Fruit fly (Drosophila melanogaster) whole organism, embryonic: ENCODE measurements around the gene MRG15.

Experiments
- BEAF-32 ChIP-seq: fragments of 200-800 bp; sonication (Bioruptor generic); optimal IDR thresholded peaks from 3 replicates; lab custom pipeline; 2017; ENCODE audit warnings: missing biosample characterization, missing genetic modification characterization, mild to moderate bottlenecking, moderate library complexity, missing genetic modification reagents
- CG10267 ChIP-seq: fragments of 200-800 bp; sonication (Bioruptor generic); optimal IDR thresholded peaks from 2 replicates; lab custom pipeline; 2018; ENCODE audit warnings: missing biosample characterization, mild to moderate bottlenecking, missing genetic modification characterization, moderate library complexity
- CG10462 ChIP-seq: fragments of 200-800 bp; sonication (Bioruptor generic); optimal IDR thresholded peaks from 2 replicates; lab custom pipeline; 2016; ENCODE audit warnings: missing biosample characterization, missing genetic modification characterization
- CG11504 ChIP-seq: fragments of 200-800 bp; sonication (Bioruptor generic); optimal IDR thresholded peaks from 3 replicates; lab custom pipeline; 2019; ENCODE audit warnings: missing biosample characterization, mild to moderate bottlenecking, missing genetic modification characterization, moderate library complexity
- CG12391 ChIP-seq: fragments of 200-800 bp; sonication (Bioruptor generic); optimal IDR thresholded peaks from 3 replicates; lab custom pipeline; 2018; ENCODE audit warnings: missing biosample characterization, mild to moderate bottlenecking, missing genetic modification characterization, moderate library complexity
- CG12769 ChIP-seq: fragments of 200-800 bp; sonication (Bioruptor generic); optimal IDR thresholded peaks from 2 replicates; lab custom pipeline; 2019; ENCODE audit warnings: missing biosample characterization, mild to moderate bottlenecking, missing genetic modification characterization, moderate library complexity
- CG14860 ChIP-seq: fragments of 200-800 bp; sonication (Bioruptor generic); IDR thresholded peaks from 3 replicates; pipeline ENCODE4 v1.3.6; 2022; ENCODE audit warnings: missing biosample characterization, missing genetic modification characterization; ENCODE audit not compliant: partially characterized antibody
- CG15514 ChIP-seq: fragments of 200-800 bp; sonication (Bioruptor generic); optimal IDR thresholded peaks from 3 replicates; lab custom pipeline; 2017; ENCODE audit warnings: missing biosample characterization, missing genetic modification characterization, mild to moderate bottlenecking, moderate library complexity, missing genetic modification reagents
- CG2116 ChIP-seq: fragments of 200-800 bp; sonication (Bioruptor generic); optimal IDR thresholded peaks from 3 replicates; lab custom pipeline; 2018; ENCODE audit warnings: missing biosample characterization, mild to moderate bottlenecking, missing genetic modification characterization
- CG2712 ChIP-seq: fragments of 200-800 bp; optimal IDR thresholded peaks from 3 replicates; lab custom pipeline; 2019; ENCODE audit warnings: missing biosample characterization, mild to moderate bottlenecking, missing genetic modification characterization, moderate library complexity
- CG5180 ChIP-seq: fragments of 200-800 bp; sonication (Bioruptor generic); optimal IDR thresholded peaks from 3 replicates; lab custom pipeline; 2017; ENCODE audit warnings: missing biosample characterization, missing genetic modification characterization, mild to moderate bottlenecking, moderate library complexity, missing genetic modification reagents
- CG6791 ChIP-seq: fragments of 200-800 bp; sonication (Bioruptor generic); IDR thresholded peaks from 3 replicates; pipeline ENCODE4 v1.3.6; 2022; ENCODE audit warnings: missing biosample characterization, missing genetic modification characterization; ENCODE audit not compliant: partially characterized antibody
- CG7271 ChIP-seq: fragments of 200-800 bp; sonication (Bioruptor generic); optimal IDR thresholded peaks from 2 replicates; lab custom pipeline; 2018; ENCODE audit warnings: missing biosample characterization, mild to moderate bottlenecking, missing genetic modification characterization, moderate library complexity
- CG7372 ChIP-seq: fragments of 200-800 bp; sonication (Bioruptor generic); IDR thresholded peaks from 2 replicates; pipeline ENCODE4 v1.3.6; 2022; ENCODE audit warnings: missing biosample characterization, missing genetic modification characterization
- CG7839 ChIP-seq: fragments of 200-800 bp; sonication (Bioruptor generic); optimal IDR thresholded peaks from 3 replicates; lab custom pipeline; 2018; ENCODE audit warnings: missing biosample characterization, mild to moderate bottlenecking, missing genetic modification characterization, moderate library complexity
- CG7928 ChIP-seq: fragments of 200-800 bp; sonication (Bioruptor generic); optimal IDR thresholded peaks from 2 replicates; lab custom pipeline; 2017; ENCODE audit warnings: missing biosample characterization, mild to moderate bottlenecking, missing genetic modification characterization
- CG8388 ChIP-seq: fragments of 200-800 bp; sonication (Bioruptor generic); optimal IDR thresholded peaks from 2 replicates; lab custom pipeline; 2019; ENCODE audit warnings: missing biosample characterization, mild to moderate bottlenecking, missing genetic modification characterization, moderate library complexity
- CoRest ChIP-seq: fragments of 200-800 bp; sonication (Bioruptor generic); optimal IDR thresholded peaks from 3 replicates; lab custom pipeline; 2018; ENCODE audit warnings: missing biosample characterization, mild to moderate bottlenecking, missing genetic modification characterization, moderate library complexity
- D ChIP-seq, 2 experiments: fragments of 200-800 bp in 1 of 2; fragments of >200 bp in 1 of 2; sonication (Bioruptor generic) in 1 of 2; optimal IDR thresholded peaks; 2 replicates in 1 of 2; 3 replicates in 1 of 2; lab custom pipeline; 2017; ENCODE audit warnings: mild to moderate bottlenecking in 1 of 2, missing biosample characterization in 1 of 2, missing genetic modification characterization in 1 of 2, missing genetic modification reagents in 1 of 2
- Deaf1 ChIP-seq: fragments of 200-800 bp; optimal IDR thresholded peaks from 3 replicates; lab custom pipeline; 2019; ENCODE audit warnings: missing biosample characterization, mild to moderate bottlenecking, missing genetic modification characterization, moderate library complexity
- Dp ChIP-seq: fragments of 200-800 bp; sonication (Bioruptor generic); optimal IDR thresholded peaks from 2 replicates; lab custom pipeline; 2018; ENCODE audit warnings: missing biosample characterization, mild to moderate bottlenecking, missing genetic modification characterization, moderate library complexity
- Ets97D ChIP-seq: fragments of 200-800 bp; sonication (Bioruptor generic); optimal IDR thresholded peaks from 3 replicates; lab custom pipeline; 2016; ENCODE audit warnings: missing biosample characterization, missing genetic modification characterization
- Lhr ChIP-seq: fragments of 200-800 bp; sonication (Bioruptor generic); optimal IDR thresholded peaks from 3 replicates; lab custom pipeline; 2017; ENCODE audit warnings: mild to moderate bottlenecking, missing biosample characterization, missing genetic modification reagents, missing genetic modification characterization
- MESR4 ChIP-seq: fragments of 200-800 bp; sonication (Bioruptor generic); optimal IDR thresholded peaks from 2 replicates; lab custom pipeline; 2018; ENCODE audit warnings: missing biosample characterization, mild to moderate bottlenecking, missing genetic modification characterization, moderate library complexity
- Med ChIP-seq: fragments of 200-800 bp; sonication (Bioruptor generic); peaks from one replicate; lab custom pipeline; 2016; ENCODE audit warnings: missing biosample characterization, missing genetic modification characterization, mild to moderate bottlenecking, inconsistent platforms, moderate library complexity
- Myb ChIP-seq: fragments of 200-800 bp; sonication (Bioruptor generic); optimal IDR thresholded peaks from 2 replicates; lab custom pipeline; 2016; ENCODE audit warnings: missing biosample characterization, missing genetic modification characterization
- Opbp ChIP-seq: fragments of 200-800 bp; sonication (Bioruptor generic); IDR thresholded peaks from 3 replicates; pipeline ENCODE4 v1.3.6; 2022; ENCODE audit warnings: missing biosample characterization, missing genetic modification characterization; ENCODE audit not compliant: partially characterized antibody
- Stat92E ChIP-seq, 3 experiments: fragments of >200 bp in 2 of 3; fragments of 200-800 bp in 1 of 3; sonication (Bioruptor generic) in 1 of 3; optimal IDR thresholded peaks; 2 replicates each; lab custom pipeline; 2017 to 2019; ENCODE audit warnings: missing biosample characterization in 3 of 3, missing genetic modification characterization in 3 of 3, mild to moderate bottlenecking in 1 of 3, moderate library complexity in 1 of 3
- ewg ChIP-seq: fragments of 200-800 bp; sonication (Bioruptor generic); optimal IDR thresholded peaks from 3 replicates; lab custom pipeline; 2017; ENCODE audit warnings: mild to moderate bottlenecking, missing biosample characterization, missing genetic modification reagents, missing genetic modification characterization
- nmo ChIP-seq: fragments of 200-800 bp; sonication (Bioruptor generic); optimal IDR thresholded peaks from 2 replicates; lab custom pipeline; 2018; ENCODE audit warnings: missing biosample characterization, mild to moderate bottlenecking, missing genetic modification characterization, moderate library complexity
- pho ChIP-seq: fragments of 200-800 bp; sonication (Bioruptor generic); optimal IDR thresholded peaks from 2 replicates; lab custom pipeline; 2016; ENCODE audit warnings: missing biosample characterization, missing genetic modification characterization
- phol ChIP-seq: fragments of 200-800 bp; sonication (Bioruptor generic); optimal IDR thresholded peaks from 3 replicates; lab custom pipeline; 2018; ENCODE audit warnings: missing biosample characterization, mild to moderate bottlenecking, missing genetic modification characterization, moderate library complexity
- pita ChIP-seq: fragments of 200-800 bp; sonication (Bioruptor generic); optimal IDR thresholded peaks from 2 replicates; lab custom pipeline; 2017; ENCODE audit warnings: missing biosample characterization, mild to moderate bottlenecking, missing genetic modification characterization
- pzg ChIP-seq: fragments of 200-800 bp; sonication (Bioruptor generic); optimal IDR thresholded peaks from 3 replicates; lab custom pipeline; 2018; ENCODE audit warnings: missing biosample characterization, mild to moderate bottlenecking, missing genetic modification characterization, moderate library complexity
- row ChIP-seq: fragments of 200-800 bp; sonication (Bioruptor generic); IDR thresholded peaks from 3 replicates; pipeline ENCODE4 v1.3.6; 2022; ENCODE audit warnings: missing biosample characterization, missing genetic modification characterization
- tio ChIP-seq: fragments of 200-800 bp; sonication (Bioruptor generic); optimal IDR thresholded peaks from 2 replicates; lab custom pipeline; 2017; ENCODE audit warnings: missing biosample characterization, missing genetic modification characterization, inconsistent platforms
- toy ChIP-seq: fragments of 200-800 bp; sonication (Bioruptor generic); IDR thresholded peaks from 2 replicates; pipeline ENCODE4 v1.3.6; 2022; ENCODE audit warnings: missing biosample characterization, missing genetic modification characterization
- trem ChIP-seq: fragments of 200-800 bp; optimal IDR thresholded peaks from 3 replicates; lab custom pipeline; 2019; ENCODE audit warnings: missing biosample characterization, mild to moderate bottlenecking, missing genetic modification characterization, moderate library complexity

Gene MRG15

dm6 chr3R:15249735-15250134 lies 28.2 kb downstream of the MRG15 start, which contains the start of gene CG42404:
TSS of gene CG42404 (plus strand) at chr3R:15250094.
- TF ChIP-seq CG12391 (tag; lab: Kevin White, UChicago) (peak; percentile 21), CG7839 (tag; lab: Kevin White, UChicago) (no peak), CG6791 (GFP tag; lab: Robert Waterston, UW) (no peak), pho (GFP tag; lab: Kevin White, UChicago) (no peak), D (optimal IDR thresholded peaks at IDR 0.05; lab: Kevin White, UChicago) (peak; percentile 45), D (GFP tag; optimal IDR thresholded peaks at IDR 0.05; lab: Kevin White, UChicago) (no peak), pzg (GFP tag; lab: Kevin White, UChicago) (peak; percentile 51), Deaf1 (tag; lab: Kevin White, UChicago) (peak; percentile 86), CG10267 (peak; percentile 5), CG11504 (tag; lab: Kevin White, UChicago) (no peak), Myb (GFP tag; lab: Kevin White, UChicago) (peak; percentile 95), CG2116 (GFP tag; lab: Kevin White, UChicago) (peak; percentile 15), Lhr (GFP tag; lab: Kevin White, UChicago) (peak; percentile 4), pita (GFP tag; lab: Kevin White, UChicago) (no peak), ewg (GFP tag; lab: Kevin White, UChicago) (no peak), MESR4 (GFP tag; lab: Kevin White, UChicago) (peak; percentile 7), CG8388 (GFP tag; lab: Kevin White, UChicago) (peak; percentile 16), CG15514 (peak; percentile 99), nmo (GFP tag; lab: Kevin White, UChicago) (no peak), CG5180 (GFP tag; lab: Kevin White, UChicago) (peak; percentile 77), tio (GFP tag; lab: Kevin White, UChicago) (no peak), toy (no peak), Ets97D (GFP tag; lab: Kevin White, UChicago) (peak; percentile 5), CG10462 (GFP tag; lab: Kevin White, UChicago) (peak; percentile 68), CG7271 (tag; lab: Kevin White, UChicago) (no peak), Med (GFP tag; lab: Kevin White, UChicago) (peak; percentile 82), row (GFP tag; lab: Robert Waterston, UW) (peak; percentile 18; the same call in 1 of the 3 replicates), Stat92E (GFP tag; optimal IDR thresholded peaks at IDR 0.05; lab: Kevin White, UChicago) (no peak), trem (tag; lab: Kevin White, UChicago) (peak; percentile 17), CG7928 (GFP tag; lab: Kevin White, UChicago) (peak; percentile 92), CG14860 (no peak), CG7372 (no peak), CG2712 (peak; percentile 7), phol (tag; lab: Kevin White, UChicago) (peak; percentile 0), CG12769 (no peak), CoRest (tag; lab: Kevin White, UChicago) (peak; percentile 22), Dp (GFP tag; lab: Kevin White, UChicago) (peak; percentile 6), BEAF-32 (GFP tag; lab: Kevin White, UChicago) (peak; percentile 4), Opbp (GFP tag; lab: Robert Waterston, UW) (peak; percentile 34; the same call in 2 of the 3 replicates)
